Fruit fly (Drosophila melanogaster) Kc167 (cell line): Measurements from ENCODE around the gene Galphai.

Source experiments
- Myc ChIP-seq: fragments of >200 bp; optimal IDR thresholded peaks from 2 replicates; lab custom pipeline; 2017; ENCODE audit warnings: missing external identifiers
- Sin3A ChIP-seq: fragments of >200 bp; optimal IDR thresholded peaks from 2 replicates; lab custom pipeline; 2018; ENCODE audit warnings: missing external identifiers
- h ChIP-seq: fragments of >200 bp; optimal IDR thresholded peaks from 3 replicates; lab custom pipeline; 2018; ENCODE audit warnings: missing external identifiers
- insv ChIP-seq: fragments of >200 bp; optimal IDR thresholded peaks from 3 replicates; lab custom pipeline; 2018; ENCODE audit warnings: missing external identifiers
- psq ChIP-seq: fragments of >200 bp; optimal IDR thresholded peaks from 2 replicates; lab custom pipeline; 2017; ENCODE audit warnings: missing external identifiers
- ttk ChIP-seq: sonication (Bioruptor generic); optimal IDR thresholded peaks from 2 replicates; lab custom pipeline; 2017; ENCODE audit warnings: missing external identifiers

DNA sequence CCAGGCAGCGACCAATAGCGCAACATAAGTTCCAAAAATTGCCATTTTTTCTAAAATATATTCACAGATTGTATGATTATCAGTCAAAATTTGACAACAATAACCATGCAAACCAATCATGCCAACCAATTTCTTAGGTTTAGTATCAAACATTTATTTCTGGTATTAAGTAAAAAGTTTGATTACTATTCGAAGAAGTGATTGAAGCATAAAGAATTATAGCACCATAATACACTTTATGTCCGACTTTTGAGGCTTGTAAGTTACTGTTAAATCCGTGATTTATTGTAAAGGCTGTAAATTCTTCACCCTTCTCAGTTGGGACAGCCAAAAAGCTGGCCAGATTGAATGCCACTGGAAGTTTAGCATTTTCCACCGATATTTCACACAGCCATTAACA, 48.0 kb downstream of the Galphai start, which contains the start of gene CG45413:
- TF ChIP-seq h (no peak), ttk (lab: Kevin White, UChicago) (no peak), psq (lab: Kevin White, UChicago) (no peak), insv (lab: Kevin White, UChicago) (no peak), Myc (lab: Kevin White, UChicago) (no peak), Sin3A (lab: Kevin White, UChicago) (no peak)
